Worm (Caenorhabditis elegans) whole organism, L4/young adult: ENCODE data around the gene F11C7.6.

ENCODE experiments used
- W03F9.2 ChIP-seq: fragments of 150-350 bp; optimal IDR thresholded peaks from 2 replicates; lab custom pipeline; 2014; ENCODE audit warnings: missing biosample characterization, missing genetic modification characterization
- him-1 ChIP-seq: sonication (generic microtip); optimal IDR thresholded peaks from 2 replicates; lab custom pipeline; 2016; ENCODE audit warnings: missing genotype, missing genetic modification reagents, missing genetic modification characterization, missing compliant biosample characterization

DNA sequence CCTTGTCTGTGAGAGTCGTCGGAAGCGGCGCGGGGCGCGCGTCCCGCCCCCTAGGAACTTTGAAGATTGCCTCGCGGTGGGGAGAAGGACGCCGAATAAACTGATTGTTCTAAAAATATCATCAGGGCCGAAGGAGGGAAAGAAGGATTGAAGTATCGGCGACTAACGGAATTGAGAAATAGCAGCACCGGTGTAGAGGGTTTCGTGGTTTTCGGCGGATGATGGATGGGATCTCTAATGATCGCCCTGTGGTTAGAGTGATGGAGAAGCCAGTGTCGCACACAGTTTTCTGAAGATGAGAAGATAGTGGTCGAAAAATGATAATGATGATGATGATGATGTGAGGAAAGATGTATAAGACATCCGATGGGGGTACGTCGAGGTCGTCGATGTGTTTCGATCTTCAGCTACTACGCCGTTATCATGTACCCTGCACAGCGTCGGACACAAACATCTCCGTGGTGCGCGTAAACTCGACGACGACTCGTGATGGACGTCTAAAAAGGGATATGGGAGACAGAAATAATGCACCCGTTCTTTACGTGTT lies 20.2 kb downstream of the F11C7.6 start, which contains the start of gene osm-11:
- TF ChIP-seq W03F9.2 (tag; lab: Kevin White, UChicago) (no peak), him-1 (no peak)
